Worm (Caenorhabditis elegans) whole organism, L1 larva: ENCODE data around the gene puf-8.

Experiments used
- C34B4.2 ChIP-seq: sonication (generic microtip); optimal IDR thresholded peaks from 2 replicates; lab custom pipeline; 2017; ENCODE audit warnings: mild to moderate bottlenecking, missing genetic modification characterization, missing compliant biosample characterization
- alr-1 ChIP-seq: fragments of 200-800 bp; sonication (Bioruptor generic); optimal IDR thresholded peaks from 2 replicates; lab custom pipeline; 2018; ENCODE audit warnings: borderline replicate concordance, mild to moderate bottlenecking, missing genetic modification characterization, missing compliant biosample characterization
- egl-27 ChIP-seq, 2 experiments: fragments of 150-350 bp in 1 of 2; sonication (generic microtip); optimal IDR thresholded peaks; 3 replicates each; lab custom pipeline; 2017 to 2018; ENCODE audit warnings: missing biosample characterization in 2 of 2, missing genetic modification characterization in 2 of 2, missing genetic modification reagents in 2 of 2
- elt-3 ChIP-seq, 6 experiments: fragments of 150-350 bp in 1 of 6; sonication (generic microtip); optimal IDR thresholded peaks; 2 replicates each; lab custom pipeline; 2017 to 2018; ENCODE audit warnings: missing biosample characterization in 6 of 6, missing genetic modification characterization in 6 of 6, inconsistent platforms in 1 of 6
- fos-1 ChIP-seq: fragments of 150-350 bp; optimal IDR thresholded peaks from 2 replicates; lab custom pipeline; 2014; ENCODE audit warnings: missing biosample characterization, missing genetic modification characterization
- jun-1 ChIP-seq: fragments of 150-350 bp; optimal IDR thresholded peaks from 2 replicates; lab custom pipeline; 2014; ENCODE audit warnings: missing biosample characterization, missing genetic modification reagents, missing genetic modification characterization
- lsy-2 ChIP-seq, 2 experiments: fragments of 150-350 bp; optimal IDR thresholded peaks; 2 replicates each; lab custom pipeline; 2014; ENCODE audit warnings: missing biosample characterization in 2 of 2, missing genetic modification characterization in 2 of 2
- nhr-12 ChIP-seq: sonication (generic microtip); optimal IDR thresholded peaks from 2 replicates; lab custom pipeline; 2017; ENCODE audit warnings: missing biosample characterization, missing genetic modification characterization
- nhr-237 ChIP-seq: fragments of 150-350 bp; optimal IDR thresholded peaks from 2 replicates; lab custom pipeline; 2014; ENCODE audit warnings: missing biosample characterization, missing genetic modification characterization
- pag-3 ChIP-seq: sonication (generic microtip); optimal IDR thresholded peaks from 2 replicates; lab custom pipeline; 2017; ENCODE audit warnings: missing genetic modification characterization, mild to moderate bottlenecking, missing compliant biosample characterization, antibody characterized with exemption, borderline replicate concordance; ENCODE audit not compliant: insufficient read depth
- snpc-4 ChIP-seq: fragments of 150-350 bp; optimal IDR thresholded peaks from 2 replicates; lab custom pipeline; 2014; ENCODE audit warnings: missing biosample characterization, missing genetic modification characterization
- unc-62 ChIP-seq: fragments of 150-350 bp; optimal IDR thresholded peaks from 2 replicates; lab custom pipeline; 2014; ENCODE audit warnings: missing biosample characterization, missing genetic modification reagents, missing genetic modification characterization
- ztf-4 ChIP-seq: fragments of 150-350 bp; optimal IDR thresholded peaks from 2 replicates; lab custom pipeline; 2014; ENCODE audit warnings: missing biosample characterization, missing genetic modification characterization

DNA sequence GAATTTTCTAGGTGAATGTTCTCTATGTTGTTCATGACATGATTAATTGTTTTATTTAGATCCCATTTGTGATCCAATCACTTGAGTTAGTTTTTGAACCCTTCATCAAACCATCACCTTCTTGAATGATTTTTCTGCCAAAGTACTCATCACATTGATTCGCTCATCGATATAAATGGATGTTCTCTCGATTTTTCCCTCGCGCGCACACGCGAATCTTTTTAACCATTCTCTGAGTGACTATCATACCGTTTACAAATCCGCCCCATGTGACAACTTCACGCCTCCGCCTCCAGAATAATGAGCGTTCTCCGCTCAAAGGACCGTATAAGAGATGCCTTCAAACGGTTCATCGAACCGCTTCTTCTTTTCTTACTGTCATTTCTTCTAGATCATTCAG, 44.8 kb upstream of the puf-8 start:
- TF ChIP-seq fos-1 (tag; lab: Kevin White, UChicago) = no peak
- no peak for TF ChIP-seq unc-62 (GFP tag; lab: Kevin White, UChicago)
- TF ChIP-seq egl-27 (tag; optimal IDR thresholded peaks at IDR 0.05; lab: Kevin White, UChicago) = no peak
- no peak for TF ChIP-seq jun-1
- TF ChIP-seq lsy-2 (tag; optimal IDR thresholded peaks at IDR 0.05; lab: Kevin White, UChicago) = peak in 1 of 2 experiments; percentile 18
- TF ChIP-seq C34B4.2 = no peak
- peak; percentile 63 to 86 (median 76) for TF ChIP-seq elt-3 (tag; optimal IDR thresholded peaks at IDR 0.05; lab: Kevin White, UChicago)
- TF ChIP-seq nhr-12 = no peak
- TF ChIP-seq snpc-4 = no peak
- TF ChIP-seq alr-1 (tag; lab: Kevin White, UChicago) = no peak
- TF ChIP-seq pag-3 = no peak
- TF ChIP-seq nhr-237 = no peak
- no peak for TF ChIP-seq ztf-4
